Worm (Caenorhabditis elegans) whole organism, early embryonic: ENCODE measurements around the gene cnnm-3.

Experiments
- B0310.2 ChIP-seq: sonication (generic microtip); optimal IDR thresholded peaks from 2 replicates; lab custom pipeline; 2016; ENCODE audit warnings: mild to moderate bottlenecking, missing genetic modification characterization, missing compliant biosample characterization
- F13C5.2 ChIP-seq: sonication (generic microtip); optimal IDR thresholded peaks from 2 replicates; lab custom pipeline; 2017; ENCODE audit warnings: mild to moderate bottlenecking, missing genetic modification characterization, inconsistent platforms, missing compliant biosample characterization
- aly-1 ChIP-seq: sonication (generic microtip); optimal IDR thresholded peaks from 2 replicates; lab custom pipeline; 2016; ENCODE audit warnings: missing genetic modification characterization, missing compliant biosample characterization
- ama-1 ChIP-seq: fragments of 150-350 bp; optimal IDR thresholded peaks from 2 replicates; lab custom pipeline; 2014
- ceh-13 ChIP-seq: fragments of 200-800 bp; sonication (Bioruptor generic); optimal IDR thresholded peaks from 2 replicates; lab custom pipeline; 2018; ENCODE audit warnings: mild to moderate bottlenecking, missing genetic modification characterization, missing compliant biosample characterization
- ceh-36 ChIP-seq: sonication (generic microtip); optimal IDR thresholded peaks from 2 replicates; lab custom pipeline; 2016; ENCODE audit warnings: missing genetic modification characterization, inconsistent platforms, missing compliant biosample characterization
- ets-7 ChIP-seq: sonication (generic microtip); optimal IDR thresholded peaks from 2 replicates; lab custom pipeline; 2016; ENCODE audit warnings: missing genotype, missing genetic modification characterization, missing compliant biosample characterization
- flt-1 ChIP-seq: fragments of 200-800 bp; sonication (Bioruptor generic); IDR thresholded peaks from 2 replicates; pipeline ENCODE4 v1.3.6; 2022; ENCODE audit warnings: missing genetic modification characterization, missing compliant biosample characterization
- hmbx-1 ChIP-seq: sonication (generic microtip); optimal IDR thresholded peaks from 2 replicates; lab custom pipeline; 2016; ENCODE audit warnings: mild to moderate bottlenecking, missing genetic modification characterization, missing compliant biosample characterization
- hmg-4 ChIP-seq: fragments of 200-800 bp; sonication (Bioruptor generic); optimal IDR thresholded peaks from 2 replicates; lab custom pipeline; 2018; ENCODE audit warnings: mild to moderate bottlenecking, missing genetic modification characterization, missing compliant biosample characterization
- hnd-1 ChIP-seq: sonication (generic microtip); optimal IDR thresholded peaks from 2 replicates; lab custom pipeline; 2016; ENCODE audit warnings: missing genetic modification characterization, missing compliant biosample characterization
- pes-1 ChIP-seq: fragments of 200-800 bp; sonication (Bioruptor generic); IDR thresholded peaks from 2 replicates; pipeline ENCODE4 v1.3.6; 2022; ENCODE audit warnings: missing genetic modification reagents, missing genetic modification characterization, missing compliant biosample characterization
- scrt-1 ChIP-seq: fragments of 200-800 bp; sonication (Bioruptor generic); IDR thresholded peaks from 2 replicates; pipeline ENCODE4 v1.3.6; 2022; ENCODE audit warnings: missing genetic modification characterization, missing compliant biosample characterization
- sea-1 ChIP-seq: fragments of 200-800 bp; sonication (Bioruptor generic); conservative IDR thresholded peaks from 2 replicates; pipeline ENCODE4 v1.3.6; 2022; ENCODE audit warnings: missing genetic modification characterization, missing compliant biosample characterization
- tbx-11 ChIP-seq: fragments of 200-800 bp; sonication (Bioruptor generic); IDR thresholded peaks from 2 replicates; pipeline ENCODE4 v1.3.6; 2022; ENCODE audit warnings: missing genetic modification characterization, missing compliant biosample characterization
- tbx-37 ChIP-seq: fragments of 200-800 bp; sonication (Bioruptor generic); conservative IDR thresholded peaks from 2 replicates; pipeline ENCODE4 v1.3.6; 2022; ENCODE audit warnings: missing genetic modification reagents, missing genetic modification characterization, missing compliant biosample characterization
- tra-4 ChIP-seq: sonication (generic microtip); optimal IDR thresholded peaks from 2 replicates; lab custom pipeline; 2017; ENCODE audit warnings: missing genetic modification characterization, missing compliant biosample characterization

cnnm-3 gene

DNA sequence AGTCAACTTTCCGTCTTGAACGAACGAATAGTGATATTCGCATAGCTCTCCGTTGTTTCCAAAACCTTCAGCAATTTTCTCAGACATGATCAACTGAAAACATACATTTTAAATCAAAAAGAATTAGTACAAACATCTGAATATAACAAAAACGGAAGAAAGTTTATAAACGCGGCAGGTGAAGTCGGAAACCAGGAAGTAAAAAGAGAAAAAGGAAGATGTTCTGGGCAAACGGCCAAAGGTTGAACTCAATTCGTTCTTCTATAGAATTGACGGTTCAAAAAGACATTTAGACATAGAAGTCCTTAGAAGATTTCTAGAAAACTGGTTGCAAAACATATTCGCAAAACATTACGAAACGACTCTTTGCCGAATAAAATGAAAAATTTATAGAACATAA, 41.6 kb upstream of the cnnm-3 start, which contains the start of gene F52E4.5:
Gene F52E4.5 (minus strand): TSS at position 101 of the 400 bp plus-strand sequence.
- TF ChIP-seq scrt-1 (GFP tag; lab: Robert Waterston, UW) (no peak), flt-1 (GFP tag; lab: Robert Waterston, UW) (no peak), sea-1 (GFP tag; lab: Robert Waterston, UW) (no peak)

DNA sequence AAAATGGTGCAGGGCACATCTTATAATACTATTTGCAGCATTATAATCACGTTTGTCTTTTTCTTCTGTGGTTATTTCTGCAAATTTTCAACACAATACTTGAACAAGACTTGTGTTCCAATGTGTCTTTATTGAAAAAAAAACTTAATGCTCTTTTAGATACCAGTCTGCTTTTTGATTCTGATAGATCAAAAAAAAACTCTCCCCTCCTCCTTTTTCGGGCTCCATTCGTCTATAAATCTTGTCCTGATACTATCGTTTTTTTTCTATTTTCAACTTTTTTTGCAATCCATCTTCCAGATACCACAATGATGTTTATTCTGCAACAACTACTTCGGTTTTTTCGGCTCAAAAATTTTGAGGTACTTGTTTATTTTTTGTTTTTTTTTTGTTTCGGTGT, 35.2 kb upstream of the cnnm-3 start, which contains the start of gene twk-16:
Gene twk-16 (plus strand): TSS at position 301 of the 400 bp plus-strand sequence.
- TF ChIP-seq tbx-11 (GFP tag; lab: Robert Waterston, UW) (no peak), tra-4 (tag; lab: Kevin White, UChicago) (no peak), tbx-37 (GFP tag; lab: Robert Waterston, UW) (no peak), scrt-1 (GFP tag; lab: Robert Waterston, UW) (no peak), ama-1 (no peak), hmbx-1 (tag; lab: Kevin White, UChicago) (no peak), ceh-13 (GFP tag; lab: Kevin White, UChicago) (no peak), pes-1 (GFP tag; lab: Robert Waterston, UW) (no peak), ets-7 (tag; lab: Kevin White, UChicago) (no peak), hmg-4 (no peak), ceh-36 (tag; lab: Kevin White, UChicago) (no peak), B0310.2 (tag; lab: Kevin White, UChicago) (no peak), aly-1 (tag; lab: Kevin White, UChicago) (no peak), sea-1 (GFP tag; lab: Robert Waterston, UW) (no peak), flt-1 (GFP tag; lab: Robert Waterston, UW) (no peak), hnd-1 (tag; lab: Kevin White, UChicago) (no peak), F13C5.2 (tag; lab: Kevin White, UChicago) (no peak)

DNA sequence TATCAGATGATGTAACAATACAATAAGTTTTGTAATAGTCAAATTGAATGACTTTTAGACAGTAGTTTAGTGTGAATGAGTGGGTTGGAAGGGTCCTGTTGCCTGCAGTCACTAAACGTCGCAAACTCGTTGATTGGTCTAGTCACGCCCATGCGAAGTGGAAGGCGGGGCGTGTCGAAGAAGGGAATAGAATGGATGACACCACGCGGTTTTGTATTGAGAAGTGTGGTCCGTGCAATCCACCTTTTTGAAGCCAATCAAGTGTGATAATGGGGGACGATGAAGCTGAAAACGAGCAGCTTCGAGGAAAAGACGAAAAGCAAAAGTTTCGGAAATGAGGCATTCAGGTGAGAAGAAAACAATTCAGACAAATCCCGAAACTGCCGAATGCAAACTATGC, 24.7 kb upstream of the cnnm-3 start, which contains the start of gene ceh-31:
Gene ceh-31 (minus strand): TSS at position 101 of the 400 bp plus-strand sequence.
- no peak for TF ChIP-seq F13C5.2 (tag; lab: Kevin White, UChicago)
- no peak for TF ChIP-seq pes-1 (GFP tag; lab: Robert Waterston, UW)
- TF ChIP-seq tbx-37 (GFP tag; lab: Robert Waterston, UW): no peak
- no peak for TF ChIP-seq ama-1
- no peak for TF ChIP-seq ceh-13 (GFP tag; lab: Kevin White, UChicago)
- TF ChIP-seq scrt-1 (GFP tag; lab: Robert Waterston, UW): no peak
- no peak for TF ChIP-seq ets-7 (tag; lab: Kevin White, UChicago)
- no peak for TF ChIP-seq tbx-11 (GFP tag; lab: Robert Waterston, UW)
- TF ChIP-seq ceh-36 (tag; lab: Kevin White, UChicago): no peak
- no peak for TF ChIP-seq hmg-4
- TF ChIP-seq hnd-1 (tag; lab: Kevin White, UChicago): no peak
- TF ChIP-seq aly-1 (tag; lab: Kevin White, UChicago): no peak
- TF ChIP-seq flt-1 (GFP tag; lab: Robert Waterston, UW): no peak
- TF ChIP-seq sea-1 (GFP tag; lab: Robert Waterston, UW): no peak

DNA sequence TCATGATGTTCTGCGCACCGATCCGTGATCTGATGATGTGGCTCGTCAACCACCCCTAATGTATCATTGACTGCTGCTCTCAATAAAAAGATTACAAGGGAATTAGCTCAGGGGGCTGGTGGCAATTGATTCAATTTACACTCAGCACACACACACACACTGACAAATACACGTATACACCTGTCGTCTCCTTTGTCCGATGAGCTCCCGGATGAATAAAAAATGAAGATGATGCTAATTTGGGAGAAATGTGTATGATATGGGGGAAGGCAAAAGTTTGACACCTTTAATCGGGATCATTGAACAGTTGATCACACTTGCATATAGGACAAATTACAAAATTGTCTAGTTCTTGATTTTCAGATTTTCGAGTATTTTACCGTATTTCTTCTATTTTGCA, 21.4 kb upstream of the cnnm-3 start:
- TF ChIP-seq F13C5.2 (tag; lab: Kevin White, UChicago) (no peak), sea-1 (GFP tag; lab: Robert Waterston, UW) (no peak), tbx-37 (GFP tag; lab: Robert Waterston, UW) (no peak), hmbx-1 (tag; lab: Kevin White, UChicago) (no peak), hnd-1 (tag; lab: Kevin White, UChicago) (no peak), ceh-36 (tag; lab: Kevin White, UChicago) (no peak), flt-1 (GFP tag; lab: Robert Waterston, UW) (no peak), ceh-13 (GFP tag; lab: Kevin White, UChicago) (no peak), B0310.2 (tag; lab: Kevin White, UChicago) (no peak), tra-4 (tag; lab: Kevin White, UChicago) (no peak), ama-1 (no peak), scrt-1 (GFP tag; lab: Robert Waterston, UW) (no peak), hmg-4 (no peak), aly-1 (tag; lab: Kevin White, UChicago) (no peak), tbx-11 (GFP tag; lab: Robert Waterston, UW) (no peak), pes-1 (GFP tag; lab: Robert Waterston, UW) (no peak), ets-7 (tag; lab: Kevin White, UChicago) (no peak)

DNA sequence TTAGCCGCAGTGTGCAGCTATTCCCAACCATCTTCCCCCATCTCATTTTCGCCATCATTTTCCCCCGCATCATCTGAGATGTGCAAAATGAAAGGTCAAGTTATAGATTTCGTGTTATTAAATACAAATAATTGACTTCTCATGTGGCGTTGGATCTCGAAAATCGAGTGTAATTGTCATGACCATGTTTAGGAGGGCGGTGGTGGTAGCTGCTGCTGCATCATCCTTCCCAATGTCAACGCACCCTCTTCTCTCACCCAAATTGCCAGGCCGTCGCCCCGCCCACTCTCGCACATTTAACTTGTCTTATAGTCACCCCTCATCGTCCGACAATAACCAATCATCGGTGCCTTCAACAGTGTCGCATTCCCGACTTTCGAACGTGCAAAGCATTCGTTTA, 17.6 kb upstream of the cnnm-3 start, which contains the start of gene ceh-30:
Gene ceh-30 (plus strand): TSS at position 301 of the 400 bp plus-strand sequence.
- no peak for TF ChIP-seq scrt-1 (GFP tag; lab: Robert Waterston, UW)
- no peak for TF ChIP-seq flt-1 (GFP tag; lab: Robert Waterston, UW)
- no peak for TF ChIP-seq pes-1 (GFP tag; lab: Robert Waterston, UW)
- no peak for TF ChIP-seq sea-1 (GFP tag; lab: Robert Waterston, UW)
- no peak for TF ChIP-seq ceh-36 (tag; lab: Kevin White, UChicago)
- no peak for TF ChIP-seq aly-1 (tag; lab: Kevin White, UChicago)

DNA sequence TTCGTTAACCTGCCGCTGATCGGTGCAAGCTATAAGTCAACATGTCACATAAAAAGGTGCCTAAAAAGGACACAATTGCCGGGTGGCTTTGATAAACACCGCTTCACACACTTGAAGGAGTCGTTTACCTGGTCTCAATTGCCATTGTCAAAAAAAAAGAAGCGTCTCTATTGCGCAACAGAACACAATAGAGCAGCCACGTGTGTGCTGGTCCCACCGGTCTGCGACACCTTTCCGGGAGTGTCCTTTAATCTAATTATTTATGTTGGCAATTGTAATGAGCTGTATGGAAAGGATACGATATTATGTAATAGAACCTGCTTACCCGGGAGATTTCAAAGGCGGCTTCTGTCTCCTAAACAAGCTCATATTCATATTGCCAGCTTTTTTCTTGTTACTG, 16.1 kb upstream of the cnnm-3 start:
- TF ChIP-seq F13C5.2 (tag; lab: Kevin White, UChicago): no peak
- no peak for TF ChIP-seq hmg-4
- no peak for TF ChIP-seq tbx-11 (GFP tag; lab: Robert Waterston, UW)
- no peak for TF ChIP-seq hmbx-1 (tag; lab: Kevin White, UChicago)
- no peak for TF ChIP-seq ets-7 (tag; lab: Kevin White, UChicago)
- no peak for TF ChIP-seq tbx-37 (GFP tag; lab: Robert Waterston, UW)
- no peak for TF ChIP-seq flt-1 (GFP tag; lab: Robert Waterston, UW)
- TF ChIP-seq hnd-1 (tag; lab: Kevin White, UChicago): no peak
- no peak for TF ChIP-seq pes-1 (GFP tag; lab: Robert Waterston, UW)

DNA sequence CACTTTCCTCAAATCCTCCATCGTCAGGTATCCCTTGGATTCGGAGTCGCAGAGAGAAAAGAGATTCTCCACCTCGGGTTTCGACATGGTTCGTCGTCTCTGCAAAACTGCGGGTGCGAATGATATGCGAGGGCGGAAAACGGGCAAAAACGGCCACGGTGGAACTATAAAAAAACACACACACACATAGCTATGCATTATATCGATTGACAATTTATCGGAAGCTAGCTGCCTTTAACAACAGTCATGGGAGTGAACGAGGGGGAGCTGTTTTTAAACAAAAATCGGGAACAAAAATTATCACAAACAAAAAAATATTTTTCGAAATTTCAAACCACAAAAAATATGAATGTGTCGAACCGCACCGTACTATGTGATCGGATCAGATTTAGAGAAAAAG, 13.7 kb upstream of the cnnm-3 start, which contains the start of gene rsef-1:
Gene rsef-1 (minus strand): TSS at position 101 of the 400 bp plus-strand sequence.
- no peak for TF ChIP-seq ets-7 (tag; lab: Kevin White, UChicago)
- TF ChIP-seq pes-1 (GFP tag; lab: Robert Waterston, UW): no peak
- no peak for TF ChIP-seq hmbx-1 (tag; lab: Kevin White, UChicago)
- no peak for TF ChIP-seq B0310.2 (tag; lab: Kevin White, UChicago)
- no peak for TF ChIP-seq hmg-4
- TF ChIP-seq tbx-37 (GFP tag; lab: Robert Waterston, UW): no peak
- no peak for TF ChIP-seq hnd-1 (tag; lab: Kevin White, UChicago)
- TF ChIP-seq sea-1 (GFP tag; lab: Robert Waterston, UW): no peak
- no peak for TF ChIP-seq F13C5.2 (tag; lab: Kevin White, UChicago)
- TF ChIP-seq tra-4 (tag; lab: Kevin White, UChicago): no peak
- no peak for TF ChIP-seq flt-1 (GFP tag; lab: Robert Waterston, UW)
- TF ChIP-seq scrt-1 (GFP tag; lab: Robert Waterston, UW): no peak
- TF ChIP-seq aly-1 (tag; lab: Kevin White, UChicago): no peak
- no peak for TF ChIP-seq ceh-36 (tag; lab: Kevin White, UChicago)
- no peak for TF ChIP-seq ama-1
- no peak for TF ChIP-seq tbx-11 (GFP tag; lab: Robert Waterston, UW)
- TF ChIP-seq ceh-13 (GFP tag; lab: Kevin White, UChicago): no peak
